Worm (Caenorhabditis elegans): ENCODE measurements around the gene angl-1.

ce11 chrV:2710192-2710591, 57.3 kb downstream of the angl-1 start:
- TF ChIP-seq cog-1 (tag; optimal IDR thresholded peaks at IDR 0.05), result no peak
- TF ChIP-seq ztf-29 (GFP tag; IDR thresholded peaks at IDR 0.05), result no peak
- TF ChIP-seq ztf-23 (GFP tag; IDR thresholded peaks at IDR 0.05), result no peak
- no peak for TF ChIP-seq T22C8.4 (GFP tag; IDR thresholded peaks at IDR 0.05)
- no peak for TF ChIP-seq tab-1 (GFP tag; IDR thresholded peaks at IDR 0.05)
- TF ChIP-seq klf-2 (GFP tag; conservative IDR thresholded peaks at IDR 0.05), result no peak
- TF ChIP-seq ref-1 (GFP tag; conservative IDR thresholded peaks at IDR 0.05), result no peak
